Fruit fly (Drosophila melanogaster) S2 (cell line): ENCODE measurements around the gene U4-U6-60K.

ENCODE experiments used
- CG8478 ChIP-seq: fragments of >200 bp; optimal IDR thresholded peaks from 2 replicates; lab custom pipeline; 2018
- CTCF ChIP-seq, 2 experiments: fragments of >200 bp; optimal IDR thresholded peaks; 2 replicates each; lab custom pipeline; 2018

DNA sequence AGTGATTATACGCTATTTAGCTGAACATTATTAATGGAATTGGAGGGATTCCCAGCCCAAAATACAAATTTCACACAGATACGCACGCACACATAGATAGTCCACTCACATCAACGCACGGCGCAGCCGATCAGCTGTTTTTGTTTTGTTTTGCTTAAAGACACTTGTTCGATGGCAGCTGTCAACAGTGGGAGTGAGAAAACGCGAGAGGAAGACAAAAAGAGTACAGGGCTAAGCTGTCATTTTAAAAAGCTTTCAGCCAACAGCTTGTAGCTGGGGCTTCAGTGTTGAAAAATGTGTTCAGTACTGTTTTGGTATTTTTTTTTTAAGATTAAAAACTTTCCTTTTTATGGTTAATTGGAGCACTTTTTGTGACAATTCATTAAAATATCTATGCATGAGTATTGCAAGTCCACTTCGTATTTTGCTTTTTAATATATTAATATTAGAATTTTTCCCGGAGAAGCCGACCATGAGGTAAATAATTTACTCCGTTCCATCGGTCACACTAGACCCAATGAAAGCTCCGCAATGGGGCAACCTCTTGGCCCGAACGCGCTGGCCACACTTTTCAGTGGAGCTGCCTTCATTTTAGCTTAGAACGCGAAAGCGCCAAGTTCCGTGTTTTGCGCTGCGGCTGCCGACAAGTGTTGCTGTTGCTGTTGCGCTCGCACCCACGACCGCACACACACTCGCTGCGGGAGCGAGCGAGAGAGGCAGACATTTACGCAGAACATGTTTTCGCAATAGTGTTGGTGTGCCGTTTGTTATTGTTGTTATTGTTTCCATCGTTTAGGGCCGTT, 19.4 kb upstream of the U4-U6-60K start:
- TF ChIP-seq CG8478 (lab: Kevin White, UChicago) (no peak), CTCF (optimal IDR thresholded peaks at IDR 0.05; lab: Kevin White, UChicago) (no peak)
